Fruit fly (Drosophila melanogaster): ENCODE data around the gene CG10710.

The CG10710 gene

dm6 chr3L:13478339-13479203, 40.8 kb downstream of the CG10710 start (continued):
- peak; percentile 64 for TF ChIP-seq esn (GFP tag; optimal IDR thresholded peaks at IDR 0.05)
- TF ChIP-seq spab (GFP tag; optimal IDR thresholded peaks at IDR 0.05) = no peak
- no peak for TF ChIP-seq Blimp-1 (GFP tag; optimal IDR thresholded peaks at IDR 0.05)
- TF ChIP-seq dac (GFP tag; optimal IDR thresholded peaks at IDR 0.05) = no peak
- TF ChIP-seq CG6276 (GFP tag; optimal IDR thresholded peaks at IDR 0.05) = no peak
- peak; percentile 30 for TF ChIP-seq CG32006 (GFP tag; optimal IDR thresholded peaks at IDR 0.05)
- TF ChIP-seq CG3032 (tag; optimal IDR thresholded peaks at IDR 0.05) = no peak
- peak; percentile 6 for TF ChIP-seq Smox (GFP tag; optimal IDR thresholded peaks at IDR 0.05)
- peak; percentile 50 for TF ChIP-seq CG31627 (GFP tag; optimal IDR thresholded peaks at IDR 0.05)
- TF ChIP-seq topi (GFP tag; optimal IDR thresholded peaks at IDR 0.05) = peak; percentile 21
- peak; percentile 26 for TF ChIP-seq CG8632 (GFP tag; optimal IDR thresholded peaks at IDR 0.05)
- TF ChIP-seq Ets21C (GFP tag; optimal IDR thresholded peaks at IDR 0.05) = peak; percentile 9
- TF ChIP-seq Sox15 (GFP tag; optimal IDR thresholded peaks at IDR 0.05) = peak; percentile 26
- TF ChIP-seq CG15336 (GFP tag; IDR thresholded peaks at IDR 0.05) = no peak
- no peak for TF ChIP-seq vri (GFP tag; optimal IDR thresholded peaks at IDR 0.05)
- TF ChIP-seq achi (GFP tag; optimal IDR thresholded peaks at IDR 0.05) = peak; percentile 10
- TF ChIP-seq cyc (GFP tag; optimal IDR thresholded peaks at IDR 0.05) = peak; percentile 31
- TF ChIP-seq CG8319 (GFP tag; optimal IDR thresholded peaks at IDR 0.05) = no peak
- TF ChIP-seq Met (GFP tag; optimal IDR thresholded peaks at IDR 0.05) = peak; percentile 11
- TF ChIP-seq pdm3 (GFP tag; optimal IDR thresholded peaks at IDR 0.05) = peak; percentile 24
- TF ChIP-seq CG6854 (GFP tag; optimal IDR thresholded peaks at IDR 0.05) = no peak
- TF ChIP-seq dsx (GFP tag; optimal IDR thresholded peaks at IDR 0.05; ENCODE audit: poor library complexity, severe bottlenecking) = peak; percentile 1
- no peak for TF ChIP-seq eg (GFP tag; IDR thresholded peaks at IDR 0.05)
- TF ChIP-seq Eip78C (GFP tag) = peak; percentile 78
- no peak for TF ChIP-seq salr (GFP tag; optimal IDR thresholded peaks at IDR 0.05)
- no peak for TF ChIP-seq CG11762 (GFP tag; optimal IDR thresholded peaks at IDR 0.05; ENCODE audit: insufficient read depth)
- no peak for TF ChIP-seq CG11294 (GFP tag; IDR thresholded peaks at IDR 0.05)
- peak; percentile 14 for TF ChIP-seq CG6808 (GFP tag; optimal IDR thresholded peaks at IDR 0.05)
- TF ChIP-seq acj6 (GFP tag; optimal IDR thresholded peaks at IDR 0.05) = peak; percentile 26
- peak; percentile 41 for TF ChIP-seq lz (GFP tag; optimal IDR thresholded peaks at IDR 0.05)
- TF ChIP-seq Hr38 (GFP tag; optimal IDR thresholded peaks at IDR 0.05) = no peak
- peak; percentile 5 for TF ChIP-seq Sox14 (GFP tag; optimal IDR thresholded peaks at IDR 0.05)
- TF ChIP-seq Ets96B (tag; optimal IDR thresholded peaks at IDR 0.05) = peak; percentile 5
- TF ChIP-seq Eip93F (GFP tag; optimal IDR thresholded peaks at IDR 0.05) = no peak
- peak in 1 of 2 experiments; percentile 23 for TF ChIP-seq ss (GFP tag; optimal IDR thresholded peaks at IDR 0.05)
- TF ChIP-seq CG6163 (GFP tag; IDR thresholded peaks at IDR 0.05) = peak; percentile 41; the same call in 1 of the 3 replicates
- peak; percentile 48 for TF ChIP-seq CG1621 (tag; optimal IDR thresholded peaks at IDR 0.05)

DNA sequence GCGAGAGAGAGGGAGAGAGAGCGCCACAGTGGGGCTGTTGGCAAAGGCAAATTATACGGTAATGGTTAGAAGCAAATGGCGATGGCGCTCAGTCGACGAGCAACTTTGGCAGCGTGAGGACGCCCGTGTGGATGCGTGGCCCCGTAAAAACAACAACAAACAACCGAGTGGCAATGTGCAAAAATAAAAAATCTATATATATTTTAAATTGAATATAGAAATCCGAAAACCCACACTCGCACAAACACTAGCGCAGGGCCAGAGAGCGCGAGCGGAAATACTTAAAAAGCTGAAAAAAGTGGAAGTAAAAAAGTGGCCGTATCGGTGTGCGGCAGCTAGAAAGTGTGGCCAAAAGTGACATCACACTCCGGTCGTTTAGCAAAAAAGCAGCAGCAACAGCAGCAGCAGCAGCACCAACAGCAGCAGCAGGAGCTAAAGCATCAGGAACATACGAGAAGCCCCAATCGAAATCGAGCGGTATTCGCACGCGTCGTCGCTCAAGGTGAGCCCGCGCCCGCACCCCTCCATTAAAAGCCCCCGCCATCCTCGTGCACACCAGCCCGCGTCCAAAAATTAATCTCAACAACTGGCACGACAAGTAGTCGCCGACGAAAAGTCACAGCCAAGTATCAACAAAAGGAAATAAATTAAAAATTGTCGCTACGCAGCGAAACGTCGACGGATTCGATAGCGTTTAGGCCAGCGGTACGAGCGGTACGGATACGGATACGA, 41.8 kb downstream of the CG10710 start, which contains the start of gene stv:
TSS of gene stv (plus strand) at position 89 of the 732 bp plus-strand sequence.
- TF ChIP-seq CG9139 (GFP tag; optimal IDR thresholded peaks at IDR 0.05) (no peak), CG34406 (GFP tag; optimal IDR thresholded peaks at IDR 0.05) (no peak), Eip78C (GFP tag) (peak; percentile 77), lz (GFP tag; optimal IDR thresholded peaks at IDR 0.05) (no peak), acj6 (GFP tag; optimal IDR thresholded peaks at IDR 0.05) (no peak), Ets21C (GFP tag; optimal IDR thresholded peaks at IDR 0.05) (no peak), net (GFP tag; optimal IDR thresholded peaks at IDR 0.05) (no peak), CG1621 (tag; optimal IDR thresholded peaks at IDR 0.05) (peak; percentile 35), Met (GFP tag; optimal IDR thresholded peaks at IDR 0.05) (no peak), vri (GFP tag; optimal IDR thresholded peaks at IDR 0.05) (peak; percentile 47), Sox15 (GFP tag; optimal IDR thresholded peaks at IDR 0.05) (no peak), ss (GFP tag; optimal IDR thresholded peaks at IDR 0.05) (no peak), CG10631 (GFP tag; optimal IDR thresholded peaks at IDR 0.05) (no peak), CG8632 (GFP tag; optimal IDR thresholded peaks at IDR 0.05) (no peak), pdm3 (GFP tag; optimal IDR thresholded peaks at IDR 0.05) (no peak), svp (GFP tag) (peak; percentile 68), CG6854 (GFP tag; optimal IDR thresholded peaks at IDR 0.05) (peak; percentile 15), eg (GFP tag; IDR thresholded peaks at IDR 0.05) (peak; percentile 23; the same call in 1 of the 3 replicates), CG7368 (GFP tag; optimal IDR thresholded peaks at IDR 0.05) (no peak), CG11762 (GFP tag; optimal IDR thresholded peaks at IDR 0.05; ENCODE audit: insufficient read depth) (no peak), CG8119 (GFP tag; IDR thresholded peaks at IDR 0.05) (peak; percentile 33; the same call in 2 of the 3 replicates), CG16779 (tag; optimal IDR thresholded peaks at IDR 0.05) (no peak), Eip93F (GFP tag; optimal IDR thresholded peaks at IDR 0.05) (no peak), CG10669 (GFP tag; optimal IDR thresholded peaks at IDR 0.05) (no peak)

All from whole organism, prepupa.